Fruit fly (Drosophila melanogaster) whole organism, prepupa: ENCODE results near the gene fru.
A peak's percentile ranks its signal among the peaks of the same experiment; 100 is the strongest.

ENCODE experiments used
- Blimp-1 ChIP-seq: fragments of 200-800 bp; sonication (Bioruptor generic); optimal IDR thresholded peaks from 3 replicates; lab custom pipeline; 2017; ENCODE audit warnings: missing biosample characterization, missing genetic modification characterization, mild to moderate bottlenecking, moderate library complexity, missing genetic modification reagents
- CG10631 ChIP-seq: fragments of 200-800 bp; sonication (Bioruptor generic); optimal IDR thresholded peaks from 2 replicates; lab custom pipeline; 2016; ENCODE audit warnings: missing biosample characterization, missing genetic modification characterization
- CG10669 ChIP-seq: fragments of 200-800 bp; sonication (Bioruptor generic); optimal IDR thresholded peaks from 3 replicates; lab custom pipeline; 2018; ENCODE audit warnings: missing biosample characterization, mild to moderate bottlenecking, missing genetic modification characterization, moderate library complexity
- CG11294 ChIP-seq: fragments of 200-800 bp; sonication (Bioruptor generic); IDR thresholded peaks from 2 replicates; pipeline ENCODE4 v1.3.6; 2022; ENCODE audit warnings: missing biosample characterization, missing genetic modification characterization
- CG11902 ChIP-seq: fragments of 200-800 bp; sonication (Bioruptor generic); optimal IDR thresholded peaks from 3 replicates; lab custom pipeline; 2016; ENCODE audit warnings: missing biosample characterization, missing genetic modification characterization
- CG15336 ChIP-seq: fragments of 200-800 bp; sonication (Bioruptor generic); IDR thresholded peaks from 2 replicates; pipeline ENCODE4 v1.3.6; 2022; ENCODE audit warnings: missing biosample characterization, missing genetic modification characterization
- CG1621 ChIP-seq: fragments of 200-800 bp; sonication (Bioruptor generic); optimal IDR thresholded peaks from 3 replicates; lab custom pipeline; 2018; ENCODE audit warnings: missing biosample characterization, mild to moderate bottlenecking, missing genetic modification characterization
- CG16779 ChIP-seq: fragments of 200-800 bp; sonication (Bioruptor generic); optimal IDR thresholded peaks from 3 replicates; lab custom pipeline; 2017; ENCODE audit warnings: missing biosample characterization, mild to moderate bottlenecking, missing genetic modification characterization
- CG3032 ChIP-seq: fragments of 200-800 bp; optimal IDR thresholded peaks from 2 replicates; lab custom pipeline; 2019; ENCODE audit warnings: missing biosample characterization, mild to moderate bottlenecking, missing genetic modification characterization, moderate library complexity
- CG31627 ChIP-seq: fragments of 200-800 bp; sonication (Bioruptor generic); optimal IDR thresholded peaks from 3 replicates; lab custom pipeline; 2016; ENCODE audit warnings: missing biosample characterization, missing genetic modification characterization
- CG32006 ChIP-seq: fragments of 200-800 bp; sonication (Bioruptor generic); optimal IDR thresholded peaks from 3 replicates; lab custom pipeline; 2017; ENCODE audit warnings: missing biosample characterization, mild to moderate bottlenecking, missing genetic modification characterization
- CG6276 ChIP-seq: fragments of 200-800 bp; sonication (Bioruptor generic); optimal IDR thresholded peaks from 2 replicates; lab custom pipeline; 2017; ENCODE audit warnings: missing biosample characterization, mild to moderate bottlenecking, missing genetic modification characterization
- CG6808 ChIP-seq: fragments of 200-800 bp; sonication (Bioruptor generic); optimal IDR thresholded peaks from 3 replicates; lab custom pipeline; 2017; ENCODE audit warnings: missing biosample characterization, missing genetic modification characterization, mild to moderate bottlenecking, moderate library complexity, missing genetic modification reagents
- CG6854 ChIP-seq: fragments of 200-800 bp; sonication (Bioruptor generic); optimal IDR thresholded peaks from 2 replicates; lab custom pipeline; 2017; ENCODE audit warnings: missing biosample characterization, mild to moderate bottlenecking, missing genetic modification characterization
- CG8632 ChIP-seq: fragments of 200-800 bp; sonication (Bioruptor generic); optimal IDR thresholded peaks from 3 replicates; lab custom pipeline; 2016; ENCODE audit warnings: missing biosample characterization, missing genetic modification characterization
- CG9139 ChIP-seq: fragments of 200-800 bp; sonication (Bioruptor generic); optimal IDR thresholded peaks from 3 replicates; lab custom pipeline; 2017; ENCODE audit warnings: missing biosample characterization, mild to moderate bottlenecking, missing genetic modification characterization
- Eip75B ChIP-seq: fragments of 200-800 bp; sonication (Bioruptor generic); optimal IDR thresholded peaks from 3 replicates; lab custom pipeline; 2016; ENCODE audit warnings: missing biosample characterization, missing genetic modification characterization
- Eip93F ChIP-seq: fragments of 200-800 bp; sonication (Bioruptor generic); optimal IDR thresholded peaks from 2 replicates; lab custom pipeline; 2016; ENCODE audit warnings: missing biosample characterization, mild to moderate bottlenecking, missing genetic modification characterization
- Ets96B ChIP-seq: fragments of 200-800 bp; optimal IDR thresholded peaks from 2 replicates; lab custom pipeline; 2019; ENCODE audit warnings: missing biosample characterization, mild to moderate bottlenecking, missing genetic modification characterization, moderate library complexity
- Gug ChIP-seq: fragments of 200-800 bp; sonication (Bioruptor generic); IDR thresholded peaks from 2 replicates; pipeline ENCODE4 v1.3.6; 2022; ENCODE audit warnings: missing biosample characterization, missing genetic modification characterization
- Hr38 ChIP-seq: sonication (Bioruptor generic); optimal IDR thresholded peaks from 2 replicates; lab custom pipeline; 2016; ENCODE audit warnings: missing biosample characterization, missing genetic modification characterization
- Hr39 ChIP-seq: fragments of 200-800 bp; sonication (Bioruptor generic); optimal IDR thresholded peaks from 2 replicates; lab custom pipeline; 2016; ENCODE audit warnings: missing biosample characterization, missing genetic modification characterization
- Hr4 ChIP-seq: fragments of 200-800 bp; sonication (Bioruptor generic); optimal IDR thresholded peaks from 3 replicates; lab custom pipeline; 2016; ENCODE audit warnings: missing biosample characterization, missing genetic modification characterization
- Met ChIP-seq: fragments of 200-800 bp; sonication (Bioruptor generic); optimal IDR thresholded peaks from 3 replicates; lab custom pipeline; 2016; ENCODE audit warnings: missing biosample characterization, missing genetic modification characterization
- Sox102F ChIP-seq: fragments of 200-800 bp; sonication (Bioruptor generic); optimal IDR thresholded peaks from 2 replicates; lab custom pipeline; 2016; ENCODE audit warnings: missing biosample characterization, mild to moderate bottlenecking, missing genetic modification characterization
- Sox14 ChIP-seq: fragments of 200-800 bp; sonication (Bioruptor generic); optimal IDR thresholded peaks from 3 replicates; lab custom pipeline; 2016; ENCODE audit warnings: missing biosample characterization, missing genetic modification characterization
- Sox15 ChIP-seq: fragments of 200-800 bp; sonication (Bioruptor generic); optimal IDR thresholded peaks from 3 replicates; lab custom pipeline; 2016; ENCODE audit warnings: missing biosample characterization, missing genetic modification characterization
- achi ChIP-seq: fragments of 200-800 bp; sonication (Bioruptor generic); optimal IDR thresholded peaks from 3 replicates; lab custom pipeline; 2016; ENCODE audit warnings: missing biosample characterization, missing genetic modification characterization
- cyc ChIP-seq: fragments of 200-800 bp; sonication (Bioruptor generic); optimal IDR thresholded peaks from 3 replicates; lab custom pipeline; 2016; ENCODE audit warnings: missing biosample characterization, missing genetic modification characterization
- dac ChIP-seq: fragments of 200-800 bp; sonication (Bioruptor generic); optimal IDR thresholded peaks from 2 replicates; lab custom pipeline; 2017; ENCODE audit warnings: missing biosample characterization, mild to moderate bottlenecking, missing genetic modification characterization
- dsx ChIP-seq: fragments of 200-800 bp; optimal IDR thresholded peaks from 3 replicates; lab custom pipeline; 2019; ENCODE audit warnings: missing biosample characterization, mild to moderate bottlenecking, missing genetic modification characterization, moderate library complexity; ENCODE audit not compliant: poor library complexity, severe bottlenecking
- esn ChIP-seq: fragments of 200-800 bp; sonication (Bioruptor generic); optimal IDR thresholded peaks from 2 replicates; lab custom pipeline; 2016; ENCODE audit warnings: missing biosample characterization, mild to moderate bottlenecking, missing genetic modification characterization, moderate library complexity
- fd85E ChIP-seq: fragments of 200-800 bp; sonication (Bioruptor generic); optimal IDR thresholded peaks from 3 replicates; lab custom pipeline; 2016; ENCODE audit warnings: missing biosample characterization, missing genetic modification characterization
- fkh ChIP-seq: fragments of 200-800 bp; sonication (Bioruptor generic); optimal IDR thresholded peaks from 3 replicates; lab custom pipeline; 2017; ENCODE audit warnings: missing biosample characterization, mild to moderate bottlenecking, missing genetic modification characterization, moderate library complexity
- lz ChIP-seq: fragments of 200-800 bp; sonication (Bioruptor generic); optimal IDR thresholded peaks from 3 replicates; lab custom pipeline; 2016; ENCODE audit warnings: missing biosample characterization, missing genetic modification characterization
- pdm3 ChIP-seq: fragments of 200-800 bp; sonication (Bioruptor generic); optimal IDR thresholded peaks from 3 replicates; lab custom pipeline; 2016; ENCODE audit warnings: missing biosample characterization, missing genetic modification characterization
- salr ChIP-seq, 2 experiments: fragments of 200-800 bp; sonication (Bioruptor generic); optimal IDR thresholded peaks; 3 replicates each; lab custom pipeline; 2016 to 2018; ENCODE audit warnings: missing biosample characterization in 2 of 2, missing genetic modification characterization in 2 of 2, mild to moderate bottlenecking in 1 of 2
- spab ChIP-seq: fragments of 200-800 bp; sonication (Bioruptor generic); optimal IDR thresholded peaks from 2 replicates; lab custom pipeline; 2017; ENCODE audit warnings: missing biosample characterization, mild to moderate bottlenecking, missing genetic modification characterization, missing genetic modification reagents
- svp ChIP-seq: fragments of 200-800 bp; sonication (Bioruptor generic); peaks from one replicate; lab custom pipeline; 2016; ENCODE audit warnings: missing biosample characterization, missing genetic modification characterization
- topi ChIP-seq: fragments of 200-800 bp; sonication (Bioruptor generic); optimal IDR thresholded peaks from 3 replicates; lab custom pipeline; 2016; ENCODE audit warnings: missing biosample characterization, missing genetic modification characterization
- vri ChIP-seq: fragments of 200-800 bp; sonication (Bioruptor generic); optimal IDR thresholded peaks from 3 replicates; lab custom pipeline; 2016; ENCODE audit warnings: missing biosample characterization, mild to moderate bottlenecking, missing genetic modification characterization

Gene fru

dm6 chr3R:18456196-18456781 is 89.1 kb downstream of the fru start (continued):
- TF ChIP-seq Ets96B (tag; lab: Kevin White, UChicago), result peak; percentile 89
- peak; percentile 67 for TF ChIP-seq CG6276
- TF ChIP-seq spab (GFP tag; lab: Kevin White, UChicago), result peak; percentile 88
- peak; percentile 73 for TF ChIP-seq CG11294 (GFP tag; lab: Robert Waterston, UW)
- TF ChIP-seq CG6854 (GFP tag; lab: Kevin White, UChicago), result no peak
- TF ChIP-seq Sox102F (GFP tag; lab: Kevin White, UChicago), result peak; percentile 74
- peak; percentile 62 for TF ChIP-seq vri (GFP tag; lab: Kevin White, UChicago)
- peak; percentile 75 for TF ChIP-seq esn (GFP tag; lab: Kevin White, UChicago)
- TF ChIP-seq CG31627 (GFP tag; lab: Kevin White, UChicago), result peak; percentile 71
- no peak for TF ChIP-seq fkh (GFP tag; lab: Kevin White, UChicago)
- TF ChIP-seq Eip75B (GFP tag; lab: Kevin White, UChicago), result peak; percentile 94
- TF ChIP-seq CG32006 (GFP tag; lab: Kevin White, UChicago), result peak; percentile 87
- TF ChIP-seq dsx, result peak; percentile 78

dm6 chr3R:18449896-18450637 is 95.3 kb downstream of the fru start:
- TF ChIP-seq CG15336 (no peak), Hr39 (no peak), fkh (GFP tag; lab: Kevin White, UChicago) (peak; percentile 52), svp (GFP tag; lab: Kevin White, UChicago) (peak; percentile 47), vri (GFP tag; lab: Kevin White, UChicago) (peak; percentile 57), CG16779 (tag; lab: Kevin White, UChicago) (no peak), CG6276 (peak; percentile 1)
- TF ChIP-seq, all 60 proteins: peak for 4

- TF ChIP-seq Gug (GFP tag; lab: Robert Waterston, UW), result no peak
- TF ChIP-seq Ets96B (tag; lab: Kevin White, UChicago), result no peak
- TF ChIP-seq pdm3, result no peak
- no peak for TF ChIP-seq CG11294 (GFP tag; lab: Robert Waterston, UW)
- TF ChIP-seq CG10669, result no peak
- TF ChIP-seq CG1621, result no peak
- TF ChIP-seq CG8632 (GFP tag; lab: Kevin White, UChicago), result no peak
- no peak for TF ChIP-seq CG6808 (GFP tag; lab: Kevin White, UChicago)
- no peak for TF ChIP-seq achi
- TF ChIP-seq dac, result no peak
- TF ChIP-seq Eip93F (GFP tag; lab: Kevin White, UChicago), result no peak
- no peak for TF ChIP-seq Hr39
- TF ChIP-seq Met, result no peak
- no peak for TF ChIP-seq Sox15 (GFP tag; lab: Kevin White, UChicago)
Observed at dm6 chr3R:18449188-18449587, 96.2 kb downstream of the fru start.

dm6 chr3R:18448059-18448979 is 97.1 kb downstream of the fru start:
- TF ChIP-seq CG31627 (GFP tag; lab: Kevin White, UChicago) (peak; percentile 96), Sox14 (GFP tag; lab: Kevin White, UChicago) (peak; percentile 85), Gug (GFP tag; lab: Robert Waterston, UW) (peak; percentile 29; the same call in 1 of the 2 replicates), CG15336 (peak; percentile 75; the same call in 1 of the 2 replicates), fd85E (GFP tag; lab: Kevin White, UChicago) (no peak), Blimp-1 (GFP tag; lab: Kevin White, UChicago) (peak; percentile 53), cyc (GFP tag; lab: Kevin White, UChicago) (peak; percentile 92), CG10631 (GFP tag; lab: Kevin White, UChicago) (peak; percentile 55), Eip75B (GFP tag; lab: Kevin White, UChicago) (peak; percentile 46), salr (GFP tag; optimal IDR thresholded peaks at IDR 0.05; lab: Kevin White, UChicago) (peak in 1 of 2 experiments; percentile 69), CG6808 (GFP tag; lab: Kevin White, UChicago) (no peak), Hr38 (GFP tag; lab: Kevin White, UChicago) (no peak), topi (GFP tag; lab: Kevin White, UChicago) (peak; percentile 93), CG9139 (no peak), CG11902 (peak; percentile 56), CG3032 (tag; lab: Kevin White, UChicago) (no peak), Hr4 (peak; percentile 81), CG32006 (GFP tag; lab: Kevin White, UChicago) (peak; percentile 75), CG6276 (peak; percentile 64), lz (GFP tag; lab: Kevin White, UChicago) (peak; percentile 95), svp (GFP tag; lab: Kevin White, UChicago) (peak; percentile 96)
